Fruit fly (Drosophila melanogaster): ENCODE data around the gene Tango6.

Tango6 gene

DNA sequence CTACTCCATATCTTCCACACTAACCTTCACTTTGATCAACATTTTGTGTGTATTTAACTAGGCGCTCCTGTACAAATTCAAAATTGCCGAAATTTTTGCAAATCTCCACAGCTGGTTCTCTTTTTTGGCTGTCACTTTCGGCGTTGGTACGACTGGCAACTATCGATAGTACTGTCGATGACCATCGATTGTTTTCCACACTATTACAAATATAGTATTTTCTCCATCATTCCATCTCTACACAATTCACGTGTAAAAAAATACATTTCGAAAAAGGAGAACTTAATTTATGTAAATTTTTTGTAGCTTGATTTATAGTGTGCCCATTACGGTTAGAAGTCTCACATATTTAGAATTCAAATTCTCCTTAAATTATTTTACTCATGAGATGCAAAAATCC lies 17.2 kb upstream of the Tango6 start, which contains the start of gene Nedd8 (continued):
- TF ChIP-seq CG12744 (GFP tag; optimal IDR thresholded peaks at IDR 0.05), result no peak
- TF ChIP-seq hth (optimal IDR thresholded peaks at IDR 0.05), result no peak
- peak; percentile 30; the same call in 1 of the 2 replicates for TF ChIP-seq CG9932 (GFP tag; IDR thresholded peaks at IDR 0.05)
- TF ChIP-seq zf30C (GFP tag; optimal IDR thresholded peaks at IDR 0.05), result no peak
- no peak for TF ChIP-seq Gug (GFP tag; IDR thresholded peaks at IDR 0.05)
- no peak for TF ChIP-seq Sry-β (GFP tag; optimal IDR thresholded peaks at IDR 0.05)
- TF ChIP-seq NK7.1 (GFP tag; optimal IDR thresholded peaks at IDR 0.05), result no peak
- TF ChIP-seq D19A (tag; optimal IDR thresholded peaks at IDR 0.05), result peak; percentile 28
- no peak for TF ChIP-seq Sox100B (GFP tag; optimal IDR thresholded peaks at IDR 0.05)
- TF ChIP-seq CG3065 (GFP tag; optimal IDR thresholded peaks at IDR 0.05), result no peak
- TF ChIP-seq Xbp1 (GFP tag; optimal IDR thresholded peaks at IDR 0.05), result no peak
- TF ChIP-seq pfk (GFP tag; optimal IDR thresholded peaks at IDR 0.05), result no peak
- no peak for TF ChIP-seq exex (tag; optimal IDR thresholded peaks at IDR 0.05)
- no peak for TF ChIP-seq Asciz (GFP tag; optimal IDR thresholded peaks at IDR 0.05)
- TF ChIP-seq fd102C (GFP tag; optimal IDR thresholded peaks at IDR 0.05), result no peak
- no peak for TF ChIP-seq CG15011 (GFP tag; optimal IDR thresholded peaks at IDR 0.05)
- no peak for TF ChIP-seq Atf-2 (GFP tag; optimal IDR thresholded peaks at IDR 0.05)
- peak; percentile 89 for TF ChIP-seq MBD-R2 (GFP tag; IDR thresholded peaks at IDR 0.05)
- no peak for TF ChIP-seq D19B (GFP tag; optimal IDR thresholded peaks at IDR 0.05)
- no peak for TF ChIP-seq tin (GFP tag; optimal IDR thresholded peaks at IDR 0.05)
- peak; percentile 70 for TF ChIP-seq ato (GFP tag; IDR thresholded peaks at IDR 0.05; ENCODE audit: partially characterized antibody)
- TF ChIP-seq mirr (GFP tag; optimal IDR thresholded peaks at IDR 0.05), result no peak
- no peak for TF ChIP-seq CG17802 (tag; optimal IDR thresholded peaks at IDR 0.05)
- TF ChIP-seq Gsc (GFP tag; IDR thresholded peaks at IDR 0.05), result no peak
- peak; percentile 65; the same call in 2 of the 3 replicates for TF ChIP-seq mld (GFP tag; IDR thresholded peaks at IDR 0.05; ENCODE audit: partially characterized antibody)
- TF ChIP-seq CG17829 (tag; optimal IDR thresholded peaks at IDR 0.05), result peak; percentile 39
- TF ChIP-seq CG4707 (GFP tag; optimal IDR thresholded peaks at IDR 0.05), result no peak
- no peak for TF ChIP-seq Ptx1 (GFP tag; IDR thresholded peaks at IDR 0.05)
- TF ChIP-seq Taf1 (GFP tag; IDR thresholded peaks at IDR 0.05), result no peak
- TF ChIP-seq CG1792 (GFP tag; optimal IDR thresholded peaks at IDR 0.05), result no peak
- TF ChIP-seq ken (GFP tag; IDR thresholded peaks at IDR 0.05), result no peak
- peak; percentile 75 for TF ChIP-seq YL-1 (GFP tag; optimal IDR thresholded peaks at IDR 0.05)
- TF ChIP-seq CG12219 (GFP tag; optimal IDR thresholded peaks at IDR 0.05), result no peak
- TF ChIP-seq CG7963 (GFP tag; IDR thresholded peaks at IDR 0.05; ENCODE audit: partially characterized antibody), result peak; percentile 68; the same call in 2 of the 3 replicates
- TF ChIP-seq CG12942 (GFP tag; optimal IDR thresholded peaks at IDR 0.05), result no peak
- TF ChIP-seq kah (GFP tag; optimal IDR thresholded peaks at IDR 0.05), result no peak
- TF ChIP-seq Dll (GFP tag; IDR thresholded peaks at IDR 0.05; ENCODE audit: partially characterized antibody), result peak; percentile 92
- no peak for TF ChIP-seq odd (GFP tag; optimal IDR thresholded peaks at IDR 0.05)
- TF ChIP-seq phol (tag; optimal IDR thresholded peaks at IDR 0.05), result peak; percentile 32
- no peak for TF ChIP-seq Aef1 (GFP tag; IDR thresholded peaks at IDR 0.05)
- no peak for TF ChIP-seq CG31224 (GFP tag; IDR thresholded peaks at IDR 0.05)
- TF ChIP-seq sens (GFP tag), result peak; percentile 83
- TF ChIP-seq CG4328 (GFP tag; optimal IDR thresholded peaks at IDR 0.05), result no peak
- no peak for TF ChIP-seq scrt (GFP tag; optimal IDR thresholded peaks at IDR 0.05)
- TF ChIP-seq CG11696 (GFP tag; IDR thresholded peaks at IDR 0.05), result no peak
- no peak for TF ChIP-seq CG6254 (GFP tag; optimal IDR thresholded peaks at IDR 0.05)
- TF ChIP-seq onecut (GFP tag; IDR thresholded peaks at IDR 0.05), result no peak
- no peak for TF ChIP-seq chm (GFP tag; IDR thresholded peaks at IDR 0.05)
- no peak for TF ChIP-seq CG6765 (GFP tag; optimal IDR thresholded peaks at IDR 0.05)
- peak; percentile 76 for TF ChIP-seq E2f2 (GFP tag; IDR thresholded peaks at IDR 0.05)
- no peak for TF ChIP-seq zfh2 (GFP tag; optimal IDR thresholded peaks at IDR 0.05)
- TF ChIP-seq gt (GFP tag; IDR thresholded peaks at IDR 0.05), result no peak
